Fruit fly (Drosophila melanogaster): ENCODE measurements around the gene Rpp21.

Gene Rpp21

DNA sequence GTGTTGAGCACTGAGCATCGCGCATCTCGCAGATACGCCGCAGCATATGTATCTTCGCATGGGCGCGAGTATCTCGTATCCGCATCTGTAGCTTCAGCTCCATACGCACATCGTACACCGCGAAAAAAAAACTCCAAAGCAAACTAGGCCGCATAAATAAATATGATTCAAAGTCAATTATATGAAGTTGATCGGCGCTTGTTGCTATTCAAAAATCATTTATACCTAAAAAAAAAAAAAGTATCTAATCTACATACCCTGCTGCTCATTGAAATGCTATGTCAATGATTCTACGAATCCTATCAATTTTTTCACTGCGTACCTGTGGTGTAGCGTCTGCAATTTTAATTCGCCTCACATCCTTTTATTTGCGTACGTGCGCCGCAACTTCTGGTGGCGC, 50.2 kb downstream of the Rpp21 start:
- TF ChIP-seq Clk (GFP tag; optimal IDR thresholded peaks at IDR 0.05) (no peak), CG12768 (GFP tag; optimal IDR thresholded peaks at IDR 0.05) (no peak), kay (GFP tag; ENCODE audit: borderline replicate concordance) (no peak), pad (GFP tag; optimal IDR thresholded peaks at IDR 0.05) (no peak), CG1620 (GFP tag; optimal IDR thresholded peaks at IDR 0.05) (no peak), Mnt (GFP tag; optimal IDR thresholded peaks at IDR 0.05) (no peak)

DNA sequence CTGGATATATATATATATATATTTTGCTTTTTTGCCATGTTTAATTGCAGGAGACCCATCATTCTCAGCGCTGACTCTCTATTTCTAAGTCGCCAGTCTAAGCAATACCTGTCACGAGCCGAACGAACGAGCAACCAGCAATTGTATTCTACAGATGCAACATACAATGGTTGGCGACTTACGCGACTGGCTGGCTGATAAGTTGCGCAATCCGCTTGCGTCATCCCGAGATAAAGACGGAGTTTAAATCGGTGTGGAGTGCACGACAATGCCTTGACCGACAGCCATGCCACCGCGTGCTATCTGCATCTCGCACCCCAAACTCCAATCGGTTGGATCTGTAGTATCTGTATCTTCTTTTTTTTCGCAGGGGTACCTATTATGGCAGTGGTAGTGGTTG, 51.9 kb downstream of the Rpp21 start:
- no peak for TF ChIP-seq Crg-1 (GFP tag; optimal IDR thresholded peaks at IDR 0.05)
- TF ChIP-seq CG33017 (tag; optimal IDR thresholded peaks at IDR 0.05): no peak
- TF ChIP-seq Mnt (GFP tag; optimal IDR thresholded peaks at IDR 0.05): no peak
- TF ChIP-seq CG14711 (tag; optimal IDR thresholded peaks at IDR 0.05): no peak
- no peak for TF ChIP-seq Clk (GFP tag; optimal IDR thresholded peaks at IDR 0.05)
- no peak for TF ChIP-seq cnc (optimal IDR thresholded peaks at IDR 0.05)
- no peak for TF ChIP-seq kay (GFP tag; ENCODE audit: borderline replicate concordance)
